Fruit fly (Drosophila melanogaster): Measurements from ENCODE around the gene CG11035.

CG11035 gene

DNA sequence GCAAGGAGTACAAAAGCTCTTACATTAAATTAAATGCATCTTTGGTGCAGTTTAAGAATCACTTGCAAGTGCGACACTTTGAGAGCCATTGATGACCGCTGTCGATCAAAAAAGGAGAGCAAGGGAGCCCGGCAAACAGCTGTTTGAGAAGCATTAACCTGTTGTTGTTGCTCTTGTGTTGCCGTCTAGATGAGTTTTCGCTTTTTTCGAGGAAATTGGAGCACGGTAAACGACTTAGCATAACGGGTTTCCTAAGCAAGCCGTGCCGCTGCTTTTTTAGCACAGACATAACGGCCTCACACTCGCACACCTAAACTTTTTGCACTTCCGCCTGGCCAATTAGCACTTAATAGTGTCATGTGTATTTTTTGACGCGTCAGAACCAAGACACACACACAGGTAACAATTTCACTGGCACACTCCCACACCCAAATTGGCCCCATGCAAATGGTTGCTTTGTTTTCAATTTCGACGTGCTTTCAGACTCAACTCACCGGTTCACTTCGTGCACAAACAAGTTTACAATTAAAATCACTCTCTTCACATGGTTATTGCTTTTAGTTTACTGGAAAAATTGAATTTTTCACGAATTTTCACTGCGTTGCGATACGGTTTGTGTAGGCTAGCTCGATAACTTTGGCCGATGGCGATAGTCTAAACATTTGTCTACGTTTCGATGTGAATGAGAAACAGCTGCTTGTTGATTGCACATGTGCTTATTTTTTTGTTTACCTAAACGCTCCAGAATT is 2.5 kb downstream of the CG11035 start, which contains the start of the genes CG10903 and CG2747 (continued):
- TF ChIP-seq maf-S (GFP tag; optimal IDR thresholded peaks at IDR 0.05) (no peak), CG4360 (GFP tag; IDR thresholded peaks at IDR 0.05) (peak; percentile 74), sug (tag; optimal IDR thresholded peaks at IDR 0.05) (peak; percentile 70), tio (GFP tag; optimal IDR thresholded peaks at IDR 0.05) (no peak), CG1603 (tag; optimal IDR thresholded peaks at IDR 0.05) (peak; percentile 47), corto (GFP tag; optimal IDR thresholded peaks at IDR 0.05) (no peak), CG11456 (GFP tag; IDR thresholded peaks at IDR 0.05) (no peak), PHDP (tag; optimal IDR thresholded peaks at IDR 0.05) (no peak), mld (GFP tag; IDR thresholded peaks at IDR 0.05; ENCODE audit: partially characterized antibody) (no peak; the same call in 2 of the 3 replicates), CG13894 (tag; optimal IDR thresholded peaks at IDR 0.05) (no peak), Dbx (GFP tag; IDR thresholded peaks at IDR 0.05) (no peak), pros (GFP tag; optimal IDR thresholded peaks at IDR 0.05) (no peak), pzg (GFP tag; optimal IDR thresholded peaks at IDR 0.05) (peak; percentile 67), cg (GFP tag; optimal IDR thresholded peaks at IDR 0.05) (peak; percentile 80), vnd (GFP tag; IDR thresholded peaks at IDR 0.05; ENCODE audit: partially characterized antibody) (peak; percentile 33; the same call in 1 of the 3 replicates), en (GFP tag; optimal IDR thresholded peaks at IDR 0.05) (no peak), unpg (GFP tag; optimal IDR thresholded peaks at IDR 0.05) (no peak), CG4854 (GFP tag; optimal IDR thresholded peaks at IDR 0.05) (no peak), gcm2 (GFP tag; optimal IDR thresholded peaks at IDR 0.05) (no peak), Awh (GFP tag; IDR thresholded peaks at IDR 0.05) (no peak), CG17361 (GFP tag; IDR thresholded peaks at IDR 0.05) (no peak), stwl (tag; optimal IDR thresholded peaks at IDR 0.05) (peak; percentile 22), CG9797 (GFP tag; optimal IDR thresholded peaks at IDR 0.05) (peak; percentile 12), CG2678 (tag; optimal IDR thresholded peaks at IDR 0.05) (peak; percentile 17), CG12391 (tag; optimal IDR thresholded peaks at IDR 0.05) (no peak), Optix (GFP tag; IDR thresholded peaks at IDR 0.05) (no peak), eve (GFP tag; optimal IDR thresholded peaks at IDR 0.05) (no peak), CG10321 (GFP tag; IDR thresholded peaks at IDR 0.05) (no peak), knrl (GFP tag; IDR thresholded peaks at IDR 0.05; ENCODE audit: partially characterized antibody) (peak; percentile 66), stc (GFP tag; IDR thresholded peaks at IDR 0.05) (no peak), gem (tag; optimal IDR thresholded peaks at IDR 0.05) (no peak), BtbVII (GFP tag; optimal IDR thresholded peaks at IDR 0.05) (no peak), CG9215 (GFP tag; IDR thresholded peaks at IDR 0.05) (no peak), CG11695 (GFP tag; IDR thresholded peaks at IDR 0.05) (no peak), Oli (tag; optimal IDR thresholded peaks at IDR 0.05) (no peak), sens-2 (GFP tag; IDR thresholded peaks at IDR 0.05) (no peak), Bdp1 (GFP tag; optimal IDR thresholded peaks at IDR 0.05) (no peak), CG10366 (GFP tag; IDR thresholded peaks at IDR 0.05) (no peak), Hmr (GFP tag; optimal IDR thresholded peaks at IDR 0.05) (no peak), CG15696 (tag; optimal IDR thresholded peaks at IDR 0.05) (no peak), CG7372 (GFP tag; IDR thresholded peaks at IDR 0.05) (no peak), CG1233 (GFP tag; optimal IDR thresholded peaks at IDR 0.05) (peak; percentile 3), prd (optimal IDR thresholded peaks at IDR 0.05) (no peak), prd (GFP tag; IDR thresholded peaks at IDR 0.05) (no peak), Bgb (GFP tag; IDR thresholded peaks at IDR 0.05; ENCODE audit: partially characterized antibody) (peak; percentile 74), CG2712 (tag; optimal IDR thresholded peaks at IDR 0.05) (no peak), scrt (GFP tag; optimal IDR thresholded peaks at IDR 0.05) (peak; percentile 81), Aef1 (GFP tag; IDR thresholded peaks at IDR 0.05) (no peak), shn (GFP tag; optimal IDR thresholded peaks at IDR 0.05) (no peak), CG2199 (GFP tag; IDR thresholded peaks at IDR 0.05) (no peak)
